Fruit fly (Drosophila melanogaster): ENCODE measurements around the gene CG3191.

The CG3191 gene

dm6 chrX:2241842-2242241 lies 10.0 kb downstream of the CG3191 start, which contains the start of gene kz (continued):
- TF ChIP-seq unpg (GFP tag; optimal IDR thresholded peaks at IDR 0.05) (no peak), CG2202 (tag; optimal IDR thresholded peaks at IDR 0.05) (no peak), Trl (optimal IDR thresholded peaks at IDR 0.05) (no peak), Trl (GFP tag; optimal IDR thresholded peaks at IDR 0.05) (no peak), otp (GFP tag; IDR thresholded peaks at IDR 0.05) (no peak), CG13287 (GFP tag; IDR thresholded peaks at IDR 0.05; ENCODE audit: partially characterized antibody) (peak; percentile 91), Tbp (GFP tag; optimal IDR thresholded peaks at IDR 0.05) (no peak), Fer1 (GFP tag; optimal IDR thresholded peaks at IDR 0.05) (no peak), Chrac-16 (GFP tag; optimal IDR thresholded peaks at IDR 0.05) (no peak), CG30403 (GFP tag; optimal IDR thresholded peaks at IDR 0.05) (no peak), dimm (GFP tag; IDR thresholded peaks at IDR 0.05) (no peak), CG18476 (GFP tag; optimal IDR thresholded peaks at IDR 0.05) (no peak), CG6175 (GFP tag; IDR thresholded peaks at IDR 0.05) (no peak), Awh (GFP tag; IDR thresholded peaks at IDR 0.05) (no peak), CG10654 (GFP tag; optimal IDR thresholded peaks at IDR 0.05) (no peak), NfI (GFP tag; optimal IDR thresholded peaks at IDR 0.05) (no peak), D (optimal IDR thresholded peaks at IDR 0.05) (no peak), D (GFP tag; optimal IDR thresholded peaks at IDR 0.05) (no peak), twi (tag; optimal IDR thresholded peaks at IDR 0.05) (no peak), CG4282 (GFP tag; optimal IDR thresholded peaks at IDR 0.05) (no peak), NC2α (GFP tag; optimal IDR thresholded peaks at IDR 0.05) (no peak), CG11695 (GFP tag; IDR thresholded peaks at IDR 0.05) (no peak), CG10959 (GFP tag; IDR thresholded peaks at IDR 0.05) (no peak), CG10267 (tag; optimal IDR thresholded peaks at IDR 0.05) (no peak), sc (optimal IDR thresholded peaks at IDR 0.05) (no peak), sc (GFP tag; optimal IDR thresholded peaks at IDR 0.05) (no peak), grau (tag; optimal IDR thresholded peaks at IDR 0.05) (no peak), Asciz (GFP tag; optimal IDR thresholded peaks at IDR 0.05) (no peak), ara (GFP tag; IDR thresholded peaks at IDR 0.05) (no peak), Gug (GFP tag; IDR thresholded peaks at IDR 0.05) (no peak), slp2 (GFP tag; optimal IDR thresholded peaks at IDR 0.05) (no peak), CTCF (GFP tag; optimal IDR thresholded peaks at IDR 0.05) (no peak), CG12659 (GFP tag; optimal IDR thresholded peaks at IDR 0.05) (peak; percentile 64), Ets97D (GFP tag; optimal IDR thresholded peaks at IDR 0.05) (peak; percentile 60), nau (GFP tag; optimal IDR thresholded peaks at IDR 0.05) (no peak), phol (tag; optimal IDR thresholded peaks at IDR 0.05) (peak; percentile 34), dan (GFP tag; IDR thresholded peaks at IDR 0.05) (no peak), CG9797 (GFP tag; optimal IDR thresholded peaks at IDR 0.05) (peak; percentile 45), klu (GFP tag; IDR thresholded peaks at IDR 0.05) (no peak), Scr (GFP tag; IDR thresholded peaks at IDR 0.05; ENCODE audit: partially characterized antibody) (peak; percentile 85), sr (GFP tag; IDR thresholded peaks at IDR 0.05) (no peak), CG10431 (GFP tag; optimal IDR thresholded peaks at IDR 0.05) (no peak), Stat92E (GFP tag; optimal IDR thresholded peaks at IDR 0.05) (no peak), CG2712 (tag; optimal IDR thresholded peaks at IDR 0.05) (no peak), Max (GFP tag; optimal IDR thresholded peaks at IDR 0.05) (peak; percentile 87), sqz (GFP tag; optimal IDR thresholded peaks at IDR 0.05) (no peak), CG4404 (GFP tag; IDR thresholded peaks at IDR 0.05) (no peak), inv (GFP tag; IDR thresholded peaks at IDR 0.05; ENCODE audit: partially characterized antibody) (peak; percentile 88), Sin3A (optimal IDR thresholded peaks at IDR 0.05) (no peak), Camta (GFP tag; optimal IDR thresholded peaks at IDR 0.05) (no peak), ash1 (GFP tag; optimal IDR thresholded peaks at IDR 0.05) (no peak), hb (GFP tag; IDR thresholded peaks at IDR 0.05; ENCODE audit: partially characterized antibody) (peak; percentile 99), CG14441 (GFP tag; IDR thresholded peaks at IDR 0.05) (no peak), CG3065 (GFP tag; optimal IDR thresholded peaks at IDR 0.05) (no peak)

Data from whole organism, embryonic.